Fruit fly (Drosophila melanogaster) whole organism, prepupa: ENCODE data around the gene CG33293.
A peak's percentile ranks its signal among the peaks of the same experiment; 100 is the strongest.

Experiments used
- Blimp-1 ChIP-seq: fragments of 200-800 bp; sonication (Bioruptor generic); optimal IDR thresholded peaks from 3 replicates; lab custom pipeline; 2017; ENCODE audit warnings: missing biosample characterization, missing genetic modification characterization, mild to moderate bottlenecking, moderate library complexity, missing genetic modification reagents
- CG11294 ChIP-seq: fragments of 200-800 bp; sonication (Bioruptor generic); IDR thresholded peaks from 2 replicates; pipeline ENCODE4 v1.3.6; 2022; ENCODE audit warnings: missing biosample characterization, missing genetic modification characterization
- CG15336 ChIP-seq: fragments of 200-800 bp; sonication (Bioruptor generic); IDR thresholded peaks from 2 replicates; pipeline ENCODE4 v1.3.6; 2022; ENCODE audit warnings: missing biosample characterization, missing genetic modification characterization
- CG1621 ChIP-seq: fragments of 200-800 bp; sonication (Bioruptor generic); optimal IDR thresholded peaks from 3 replicates; lab custom pipeline; 2018; ENCODE audit warnings: missing biosample characterization, mild to moderate bottlenecking, missing genetic modification characterization
- CG16779 ChIP-seq: fragments of 200-800 bp; sonication (Bioruptor generic); optimal IDR thresholded peaks from 3 replicates; lab custom pipeline; 2017; ENCODE audit warnings: missing biosample characterization, mild to moderate bottlenecking, missing genetic modification characterization
- CG3032 ChIP-seq: fragments of 200-800 bp; optimal IDR thresholded peaks from 2 replicates; lab custom pipeline; 2019; ENCODE audit warnings: missing biosample characterization, mild to moderate bottlenecking, missing genetic modification characterization, moderate library complexity
- CG31627 ChIP-seq: fragments of 200-800 bp; sonication (Bioruptor generic); optimal IDR thresholded peaks from 3 replicates; lab custom pipeline; 2016; ENCODE audit warnings: missing biosample characterization, missing genetic modification characterization
- CG32006 ChIP-seq: fragments of 200-800 bp; sonication (Bioruptor generic); optimal IDR thresholded peaks from 3 replicates; lab custom pipeline; 2017; ENCODE audit warnings: missing biosample characterization, mild to moderate bottlenecking, missing genetic modification characterization
- CG34406 ChIP-seq: fragments of 200-800 bp; sonication (Bioruptor generic); optimal IDR thresholded peaks from 3 replicates; lab custom pipeline; 2016; ENCODE audit warnings: missing biosample characterization, missing genetic modification characterization
- CG4318 ChIP-seq: fragments of 200-800 bp; sonication (Bioruptor generic); optimal IDR thresholded peaks from 3 replicates; lab custom pipeline; 2017; ENCODE audit warnings: missing biosample characterization, mild to moderate bottlenecking, missing genetic modification characterization
- CG6163 ChIP-seq: fragments of 200-800 bp; sonication (Bioruptor generic); IDR thresholded peaks from 3 replicates; pipeline ENCODE4 v1.3.6; 2022; ENCODE audit warnings: missing biosample characterization, missing genetic modification characterization
- CG6276 ChIP-seq: fragments of 200-800 bp; sonication (Bioruptor generic); optimal IDR thresholded peaks from 2 replicates; lab custom pipeline; 2017; ENCODE audit warnings: missing biosample characterization, mild to moderate bottlenecking, missing genetic modification characterization
- CG6792 ChIP-seq: fragments of 200-800 bp; sonication (Bioruptor generic); optimal IDR thresholded peaks from 3 replicates; lab custom pipeline; 2016; ENCODE audit warnings: missing biosample characterization, missing genetic modification characterization
- CG6808 ChIP-seq: fragments of 200-800 bp; sonication (Bioruptor generic); optimal IDR thresholded peaks from 3 replicates; lab custom pipeline; 2017; ENCODE audit warnings: missing biosample characterization, missing genetic modification characterization, mild to moderate bottlenecking, moderate library complexity, missing genetic modification reagents
- CG6854 ChIP-seq: fragments of 200-800 bp; sonication (Bioruptor generic); optimal IDR thresholded peaks from 2 replicates; lab custom pipeline; 2017; ENCODE audit warnings: missing biosample characterization, mild to moderate bottlenecking, missing genetic modification characterization
- CG7368 ChIP-seq: fragments of 200-800 bp; sonication (Bioruptor generic); optimal IDR thresholded peaks from 3 replicates; lab custom pipeline; 2016; ENCODE audit warnings: missing biosample characterization, missing genetic modification characterization
- CG8119 ChIP-seq: fragments of 200-800 bp; sonication (Bioruptor generic); IDR thresholded peaks from 3 replicates; pipeline ENCODE4 v1.3.6; 2022; ENCODE audit warnings: missing biosample characterization, missing genetic modification characterization
- CG8319 ChIP-seq: fragments of 200-800 bp; sonication (Bioruptor generic); optimal IDR thresholded peaks from 3 replicates; lab custom pipeline; 2016; ENCODE audit warnings: missing biosample characterization, missing genetic modification characterization
- CG9139 ChIP-seq: fragments of 200-800 bp; sonication (Bioruptor generic); optimal IDR thresholded peaks from 3 replicates; lab custom pipeline; 2017; ENCODE audit warnings: missing biosample characterization, mild to moderate bottlenecking, missing genetic modification characterization
- Eip75B ChIP-seq: fragments of 200-800 bp; sonication (Bioruptor generic); optimal IDR thresholded peaks from 3 replicates; lab custom pipeline; 2016; ENCODE audit warnings: missing biosample characterization, missing genetic modification characterization
- Eip93F ChIP-seq: fragments of 200-800 bp; sonication (Bioruptor generic); optimal IDR thresholded peaks from 2 replicates; lab custom pipeline; 2016; ENCODE audit warnings: missing biosample characterization, mild to moderate bottlenecking, missing genetic modification characterization
- Ets21C ChIP-seq: fragments of 200-800 bp; sonication (Bioruptor generic); optimal IDR thresholded peaks from 3 replicates; lab custom pipeline; 2016; ENCODE audit warnings: missing biosample characterization, missing genetic modification characterization
- Gug ChIP-seq: fragments of 200-800 bp; sonication (Bioruptor generic); IDR thresholded peaks from 2 replicates; pipeline ENCODE4 v1.3.6; 2022; ENCODE audit warnings: missing biosample characterization, missing genetic modification characterization
- Hr4 ChIP-seq: fragments of 200-800 bp; sonication (Bioruptor generic); optimal IDR thresholded peaks from 3 replicates; lab custom pipeline; 2016; ENCODE audit warnings: missing biosample characterization, missing genetic modification characterization
- OdsH ChIP-seq: fragments of 200-800 bp; sonication (Bioruptor generic); optimal IDR thresholded peaks from 3 replicates; lab custom pipeline; 2016; ENCODE audit warnings: missing biosample characterization, missing genetic modification characterization
- Sox102F ChIP-seq: fragments of 200-800 bp; sonication (Bioruptor generic); optimal IDR thresholded peaks from 2 replicates; lab custom pipeline; 2016; ENCODE audit warnings: missing biosample characterization, mild to moderate bottlenecking, missing genetic modification characterization
- Sox14 ChIP-seq: fragments of 200-800 bp; sonication (Bioruptor generic); optimal IDR thresholded peaks from 3 replicates; lab custom pipeline; 2016; ENCODE audit warnings: missing biosample characterization, missing genetic modification characterization
- Sox15 ChIP-seq: fragments of 200-800 bp; sonication (Bioruptor generic); optimal IDR thresholded peaks from 3 replicates; lab custom pipeline; 2016; ENCODE audit warnings: missing biosample characterization, missing genetic modification characterization
- acj6 ChIP-seq: fragments of 200-800 bp; sonication (Bioruptor generic); optimal IDR thresholded peaks from 3 replicates; lab custom pipeline; 2016; ENCODE audit warnings: missing biosample characterization, missing genetic modification characterization
- cyc ChIP-seq: fragments of 200-800 bp; sonication (Bioruptor generic); optimal IDR thresholded peaks from 3 replicates; lab custom pipeline; 2016; ENCODE audit warnings: missing biosample characterization, missing genetic modification characterization
- dsx ChIP-seq: fragments of 200-800 bp; optimal IDR thresholded peaks from 3 replicates; lab custom pipeline; 2019; ENCODE audit warnings: missing biosample characterization, mild to moderate bottlenecking, missing genetic modification characterization, moderate library complexity; ENCODE audit not compliant: poor library complexity, severe bottlenecking
- eg ChIP-seq: fragments of 200-800 bp; sonication (Bioruptor generic); IDR thresholded peaks from 3 replicates; pipeline ENCODE4 v1.3.6; 2022; ENCODE audit warnings: missing biosample characterization, missing genetic modification characterization
- fd59A ChIP-seq: fragments of 200-800 bp; sonication (Bioruptor generic); optimal IDR thresholded peaks from 2 replicates; lab custom pipeline; 2017; ENCODE audit warnings: missing biosample characterization, mild to moderate bottlenecking, missing genetic modification characterization, missing genetic modification reagents
- fd85E ChIP-seq: fragments of 200-800 bp; sonication (Bioruptor generic); optimal IDR thresholded peaks from 3 replicates; lab custom pipeline; 2016; ENCODE audit warnings: missing biosample characterization, missing genetic modification characterization
- fkh ChIP-seq: fragments of 200-800 bp; sonication (Bioruptor generic); optimal IDR thresholded peaks from 3 replicates; lab custom pipeline; 2017; ENCODE audit warnings: missing biosample characterization, mild to moderate bottlenecking, missing genetic modification characterization, moderate library complexity
- lz ChIP-seq: fragments of 200-800 bp; sonication (Bioruptor generic); optimal IDR thresholded peaks from 3 replicates; lab custom pipeline; 2016; ENCODE audit warnings: missing biosample characterization, missing genetic modification characterization
- pdm3 ChIP-seq: fragments of 200-800 bp; sonication (Bioruptor generic); optimal IDR thresholded peaks from 3 replicates; lab custom pipeline; 2016; ENCODE audit warnings: missing biosample characterization, missing genetic modification characterization
- salr ChIP-seq, 2 experiments: fragments of 200-800 bp; sonication (Bioruptor generic); optimal IDR thresholded peaks; 3 replicates each; lab custom pipeline; 2016 to 2018; ENCODE audit warnings: missing biosample characterization in 2 of 2, missing genetic modification characterization in 2 of 2, mild to moderate bottlenecking in 1 of 2
- spab ChIP-seq: fragments of 200-800 bp; sonication (Bioruptor generic); optimal IDR thresholded peaks from 2 replicates; lab custom pipeline; 2017; ENCODE audit warnings: missing biosample characterization, mild to moderate bottlenecking, missing genetic modification characterization, missing genetic modification reagents
- svp ChIP-seq: fragments of 200-800 bp; sonication (Bioruptor generic); peaks from one replicate; lab custom pipeline; 2016; ENCODE audit warnings: missing biosample characterization, missing genetic modification characterization
- topi ChIP-seq: fragments of 200-800 bp; sonication (Bioruptor generic); optimal IDR thresholded peaks from 3 replicates; lab custom pipeline; 2016; ENCODE audit warnings: missing biosample characterization, missing genetic modification characterization

CG33293 gene

DNA sequence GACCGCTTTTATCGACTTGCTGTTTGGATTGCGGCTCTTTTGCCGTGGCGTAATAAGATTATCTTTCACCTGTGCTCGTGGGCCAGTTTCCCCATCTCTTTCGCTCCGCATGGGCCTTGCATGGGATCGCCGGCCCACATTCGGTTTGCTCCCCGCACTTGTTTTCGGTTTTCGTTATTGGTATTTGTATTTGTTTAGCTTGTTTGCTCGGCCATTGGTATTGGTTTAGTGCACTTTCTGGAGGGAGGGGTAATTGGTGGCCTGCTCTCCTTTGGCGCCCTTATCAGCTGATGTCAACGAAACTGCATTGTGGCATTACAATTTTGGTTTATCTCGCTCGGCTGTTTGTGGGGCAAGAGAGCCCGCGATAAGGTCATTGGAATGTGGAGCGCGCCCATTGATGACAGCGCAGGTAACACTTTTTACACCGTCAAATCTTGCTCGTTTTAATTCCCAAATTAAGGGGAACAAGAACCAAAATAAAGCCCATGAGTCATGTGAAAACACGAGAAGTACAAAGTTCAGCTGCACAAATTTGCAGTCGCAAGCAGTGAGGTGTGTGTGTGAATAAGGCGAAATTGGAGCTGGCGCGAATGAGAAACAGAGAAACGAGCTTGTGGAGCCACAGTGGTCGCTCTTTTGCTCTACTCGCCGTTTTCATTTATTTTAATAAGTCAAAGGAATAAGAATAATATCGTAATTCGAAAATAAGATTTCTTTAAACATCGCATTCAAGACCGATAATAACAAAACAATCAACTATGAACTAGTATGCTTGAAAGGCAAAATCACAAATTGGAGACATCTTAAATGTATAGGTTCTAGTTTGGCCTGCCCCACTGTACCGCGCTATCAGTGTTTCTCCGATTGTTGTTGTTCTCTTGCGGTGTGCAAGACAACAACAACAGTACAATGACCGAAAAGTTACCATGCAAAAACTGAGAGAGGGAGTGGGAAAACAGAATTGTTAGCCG is 24.9 kb downstream of the CG33293 start (continued):
- peak; percentile 83 for TF ChIP-seq CG16779 (tag; lab: Kevin White, UChicago)
- peak; percentile 80 for TF ChIP-seq dsx
- peak; percentile 92 for TF ChIP-seq CG6163 (GFP tag; lab: Robert Waterston, UW)
- TF ChIP-seq acj6 = peak; percentile 92
- TF ChIP-seq fd59A (GFP tag; lab: Kevin White, UChicago) = peak; percentile 86
- TF ChIP-seq svp (GFP tag; lab: Kevin White, UChicago) = peak; percentile 92
- peak; percentile 92 for TF ChIP-seq CG31627 (GFP tag; lab: Kevin White, UChicago)
- peak; percentile 94 for TF ChIP-seq Sox102F (GFP tag; lab: Kevin White, UChicago)
- TF ChIP-seq spab = peak; percentile 84
- peak; percentile 90 for TF ChIP-seq lz
- peak; percentile 91 for TF ChIP-seq CG6792 (GFP tag; lab: Kevin White, UChicago)
- peak; percentile 90 for TF ChIP-seq CG3032 (tag; lab: Kevin White, UChicago)
- TF ChIP-seq CG34406 (GFP tag; lab: Kevin White, UChicago) = peak; percentile 87
- peak; percentile 77 for TF ChIP-seq CG8319 (GFP tag; lab: Kevin White, UChicago)

DNA sequence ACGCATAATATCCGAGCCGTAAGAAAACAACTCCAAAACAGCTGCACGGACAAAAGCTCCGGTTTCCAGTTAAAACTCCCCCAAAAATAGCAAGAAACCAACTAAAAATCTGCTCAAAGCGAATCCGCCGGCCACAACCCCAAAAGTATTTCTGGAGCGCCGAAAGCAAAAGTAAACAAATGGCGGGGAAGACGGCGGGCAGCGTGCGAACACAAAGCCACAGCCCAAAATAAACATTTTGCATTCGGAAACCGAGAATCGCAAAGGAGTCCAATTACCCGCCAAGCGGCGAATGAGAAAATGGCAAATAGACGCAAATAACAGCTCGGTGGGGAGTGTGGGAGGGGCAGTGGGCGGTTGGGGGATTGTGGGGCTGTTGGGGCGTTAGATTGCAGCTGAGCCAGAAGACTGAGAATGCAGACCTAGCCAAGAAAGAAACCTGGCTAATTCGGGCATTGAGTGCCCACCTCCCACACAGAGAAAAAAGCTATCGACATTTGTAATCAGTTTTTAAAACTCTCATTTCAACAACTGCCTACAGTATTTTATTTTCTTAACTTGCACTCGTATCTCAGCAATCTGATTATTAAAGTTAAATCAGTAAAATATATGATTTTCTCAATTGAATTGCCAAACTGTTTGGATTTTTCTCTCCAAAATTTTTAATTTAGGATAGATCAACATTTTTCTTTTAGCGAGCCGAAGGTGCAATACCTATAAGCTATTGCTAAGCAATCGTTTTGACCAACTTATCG is 26.2 kb downstream of the CG33293 start:
- TF ChIP-seq CG8119 (GFP tag; lab: Robert Waterston, UW) (peak; percentile 38; the same call in 2 of the 3 replicates), CG7368 (GFP tag; lab: Kevin White, UChicago) (no peak), CG6276 (GFP tag; lab: Kevin White, UChicago) (no peak), Gug (GFP tag; lab: Robert Waterston, UW) (peak; percentile 24; the same call in 1 of the 2 replicates), CG15336 (GFP tag; lab: Robert Waterston, UW) (peak; percentile 46; the same call in 1 of the 2 replicates), fkh (GFP tag; lab: Kevin White, UChicago) (peak; percentile 61), CG6808 (GFP tag; lab: Kevin White, UChicago) (no peak), CG9139 (GFP tag; lab: Kevin White, UChicago) (no peak), Blimp-1 (GFP tag; lab: Kevin White, UChicago) (peak; percentile 62), Eip75B (GFP tag; lab: Kevin White, UChicago) (no peak), OdsH (GFP tag; lab: Kevin White, UChicago) (peak; percentile 13), CG4318 (GFP tag; lab: Kevin White, UChicago) (no peak), Hr4 (GFP tag; lab: Kevin White, UChicago) (peak; percentile 6), CG6163 (GFP tag; lab: Robert Waterston, UW) (peak; percentile 41; the same call in 1 of the 3 replicates), CG1621 (tag; lab: Kevin White, UChicago) (no peak), eg (GFP tag; lab: Robert Waterston, UW) (peak; percentile 51; the same call in 1 of the 3 replicates), CG32006 (GFP tag; lab: Kevin White, UChicago) (peak; percentile 44), acj6 (no peak), salr (GFP tag; optimal IDR thresholded peaks at IDR 0.05; lab: Kevin White, UChicago) (peak in 1 of 2 experiments; percentile 15)

DNA sequence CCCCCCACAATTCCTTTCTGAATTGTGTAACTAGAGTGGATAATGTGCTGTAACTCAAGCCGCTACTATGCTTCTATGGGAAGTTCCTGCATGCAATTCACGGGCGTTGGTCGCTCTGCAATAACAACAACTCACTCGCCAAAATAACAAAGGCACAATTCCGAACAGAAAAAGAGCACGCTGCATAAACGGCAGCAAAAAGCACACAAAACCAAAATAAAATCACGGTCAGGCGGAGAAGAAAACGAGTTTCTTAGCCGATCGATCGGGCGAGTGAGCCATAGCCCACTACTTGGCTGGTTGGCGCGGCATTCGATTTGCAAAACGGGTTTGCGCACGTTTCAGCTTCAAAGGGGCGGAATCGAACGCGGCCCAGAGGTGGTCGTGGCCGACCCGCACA is 27.2 kb downstream of the CG33293 start:
- TF ChIP-seq Ets21C (GFP tag; lab: Kevin White, UChicago) = no peak
- no peak for TF ChIP-seq fd85E (GFP tag; lab: Kevin White, UChicago)
- no peak for TF ChIP-seq CG3032 (tag; lab: Kevin White, UChicago)
- no peak for TF ChIP-seq topi
- peak; percentile 15 for TF ChIP-seq CG6854 (GFP tag; lab: Kevin White, UChicago)
- no peak for TF ChIP-seq spab
- no peak for TF ChIP-seq lz
- TF ChIP-seq Sox15 = no peak
- TF ChIP-seq pdm3 (GFP tag; lab: Kevin White, UChicago) = no peak
- TF ChIP-seq cyc (GFP tag; lab: Kevin White, UChicago) = no peak
- TF ChIP-seq Eip93F (GFP tag; lab: Kevin White, UChicago) = no peak
- TF ChIP-seq dsx = peak; percentile 27
- TF ChIP-seq salr (GFP tag; optimal IDR thresholded peaks at IDR 0.05; lab: Kevin White, UChicago) = no peak
- TF ChIP-seq CG32006 (GFP tag; lab: Kevin White, UChicago) = no peak
- no peak for TF ChIP-seq CG9139 (GFP tag; lab: Kevin White, UChicago)
- no peak for TF ChIP-seq Sox14 (GFP tag; lab: Kevin White, UChicago)
- TF ChIP-seq CG6808 (GFP tag; lab: Kevin White, UChicago) = peak; percentile 23
- TF ChIP-seq svp (GFP tag; lab: Kevin White, UChicago) = no peak
- TF ChIP-seq fkh (GFP tag; lab: Kevin White, UChicago) = no peak
- TF ChIP-seq Gug (GFP tag; lab: Robert Waterston, UW) = no peak
- TF ChIP-seq CG34406 (GFP tag; lab: Kevin White, UChicago) = no peak
- no peak for TF ChIP-seq CG11294 (GFP tag; lab: Robert Waterston, UW)
- TF ChIP-seq Blimp-1 (GFP tag; lab: Kevin White, UChicago) = no peak
- TF ChIP-seq CG1621 (tag; lab: Kevin White, UChicago) = peak; percentile 73
- TF ChIP-seq eg (GFP tag; lab: Robert Waterston, UW) = 0 out of 3 replicates have a peak, but pooled peaks have one; percentile 19
